Fruit fly (Drosophila melanogaster) Kc167 (cell line): ENCODE results near the gene ppk21.

Source experiments
- Myc ChIP-seq: fragments of >200 bp; optimal IDR thresholded peaks from 2 replicates; lab custom pipeline; 2017; ENCODE audit warnings: missing external identifiers
- Sin3A ChIP-seq: fragments of >200 bp; optimal IDR thresholded peaks from 2 replicates; lab custom pipeline; 2018; ENCODE audit warnings: missing external identifiers
- h ChIP-seq: fragments of >200 bp; optimal IDR thresholded peaks from 3 replicates; lab custom pipeline; 2018; ENCODE audit warnings: missing external identifiers
- insv ChIP-seq: fragments of >200 bp; optimal IDR thresholded peaks from 3 replicates; lab custom pipeline; 2018; ENCODE audit warnings: missing external identifiers
- psq ChIP-seq: fragments of >200 bp; optimal IDR thresholded peaks from 2 replicates; lab custom pipeline; 2017; ENCODE audit warnings: missing external identifiers
- ttk ChIP-seq: sonication (Bioruptor generic); optimal IDR thresholded peaks from 2 replicates; lab custom pipeline; 2017; ENCODE audit warnings: missing external identifiers

Gene ppk21

dm6 chr3R:29664183-29664829 is at the start of gene ppk21:
Gene ppk21 (plus strand): TSS chr3R:29664779.
- TF ChIP-seq Myc (lab: Kevin White, UChicago) (no peak), insv (lab: Kevin White, UChicago) (no peak)

- TF ChIP-seq ttk (no peak), insv (lab: Kevin White, UChicago) (no peak), h (lab: Kevin White, UChicago) (no peak), Sin3A (no peak), psq (lab: Kevin White, UChicago) (no peak), Myc (lab: Kevin White, UChicago) (no peak)
Observed at dm6 chr3R:29617197-29617596, 47.4 kb upstream of the ppk21 start.

- TF ChIP-seq Myc (lab: Kevin White, UChicago) (no peak), Sin3A (no peak), psq (lab: Kevin White, UChicago) (no peak), h (lab: Kevin White, UChicago) (no peak), ttk (no peak), insv (lab: Kevin White, UChicago) (no peak)
Observed at dm6 chr3R:29617709-29618212, 46.8 kb upstream of the ppk21 start.

dm6 chr3R:29618515-29619157 is 45.9 kb upstream of the ppk21 start, which contains the start of gene CG1907:
Gene CG1907 (plus strand): TSS chr3R:29619065.
- TF ChIP-seq Sin3A (no peak), Myc (lab: Kevin White, UChicago) (no peak), ttk (no peak), h (lab: Kevin White, UChicago) (no peak), psq (lab: Kevin White, UChicago) (no peak), insv (lab: Kevin White, UChicago) (no peak)

dm6 chr3R:29620712-29621479 is 43.7 kb upstream of the ppk21 start:
- no peak for TF ChIP-seq ttk
- no peak for TF ChIP-seq Sin3A
- no peak for TF ChIP-seq insv (lab: Kevin White, UChicago)
- no peak for TF ChIP-seq h (lab: Kevin White, UChicago)
- no peak for TF ChIP-seq psq (lab: Kevin White, UChicago)
- no peak for TF ChIP-seq Myc (lab: Kevin White, UChicago)

dm6 chr3R:29625883-29626282 is 38.7 kb upstream of the ppk21 start:
- TF ChIP-seq psq (lab: Kevin White, UChicago) (no peak), insv (lab: Kevin White, UChicago) (no peak), Myc (lab: Kevin White, UChicago) (no peak), Sin3A (no peak), h (lab: Kevin White, UChicago) (no peak), ttk (no peak)

dm6 chr3R:29651488-29651887 is 13.1 kb upstream of the ppk21 start:
- TF ChIP-seq psq (lab: Kevin White, UChicago) (no peak), Myc (lab: Kevin White, UChicago) (no peak), ttk (no peak), insv (lab: Kevin White, UChicago) (no peak), Sin3A (no peak), h (lab: Kevin White, UChicago) (no peak)

- TF ChIP-seq h (lab: Kevin White, UChicago): no peak
- TF ChIP-seq ttk: no peak
Observed at dm6 chr3R:29659950-29660349, 4.6 kb upstream of the ppk21 start, which contains the start of gene Dop1R2. Gene Dop1R2 (minus strand): TSS chr3R:29659984.

dm6 chr3R:29668777-29669176 is 4.2 kb downstream of the ppk21 start, which contains the start of the genes ppk20 and ppk30:
Gene ppk20 (minus strand): TSS chr3R:29668877.
Gene ppk30 (plus strand): TSS chr3R:29669149.
- TF ChIP-seq Sin3A (no peak), h (lab: Kevin White, UChicago) (no peak), psq (lab: Kevin White, UChicago) (no peak), insv (lab: Kevin White, UChicago) (no peak), ttk (no peak), Myc (lab: Kevin White, UChicago) (no peak)

dm6 chr3R:29671060-29671707 is 6.6 kb downstream of the ppk21 start, which contains the start of gene Obp99a:
Gene Obp99a (plus strand): TSS chr3R:29671657.
- no peak for TF ChIP-seq Myc (lab: Kevin White, UChicago)
- TF ChIP-seq h (lab: Kevin White, UChicago): no peak
- no peak for TF ChIP-seq ttk
- no peak for TF ChIP-seq psq (lab: Kevin White, UChicago)
- no peak for TF ChIP-seq Sin3A
- no peak for TF ChIP-seq insv (lab: Kevin White, UChicago)

- TF ChIP-seq h (lab: Kevin White, UChicago): no peak
- no peak for TF ChIP-seq insv (lab: Kevin White, UChicago)
- no peak for TF ChIP-seq psq (lab: Kevin White, UChicago)
- TF ChIP-seq Sin3A: no peak
- TF ChIP-seq Myc (lab: Kevin White, UChicago): no peak
- no peak for TF ChIP-seq ttk
Observed at dm6 chr3R:29672156-29672555, 7.6 kb downstream of the ppk21 start, which contains the start of gene ppk19. Gene ppk19 (plus strand): TSS chr3R:29672456.
